Worm (Caenorhabditis elegans) whole organism, L4 larva: ENCODE measurements around the gene srw-99.

Experiments used
- F10B5.3 ChIP-seq: sonication (generic microtip); optimal IDR thresholded peaks from 2 replicates; lab custom pipeline; 2016; ENCODE audit warnings: mild to moderate bottlenecking, missing genetic modification characterization, missing compliant biosample characterization
- F26F4.8 ChIP-seq: fragments of 200-800 bp; sonication (Bioruptor generic); conservative IDR thresholded peaks from 2 replicates; pipeline ENCODE4 v1.3.6; 2022; ENCODE audit warnings: missing genetic modification characterization, missing compliant biosample characterization
- F37D6.2 ChIP-seq: sonication (generic microtip); optimal IDR thresholded peaks from 2 replicates; lab custom pipeline; 2016; ENCODE audit warnings: mild to moderate bottlenecking, missing genetic modification characterization, missing compliant biosample characterization
- F49E8.2 ChIP-seq: sonication (generic microtip); optimal IDR thresholded peaks from 2 replicates; lab custom pipeline; 2016; ENCODE audit warnings: missing compliant biosample characterization, mild to moderate bottlenecking, missing genetic modification characterization, borderline replicate concordance
- R02D3.7 ChIP-seq: fragments of 150-350 bp; sonication (generic microtip); optimal IDR thresholded peaks from 3 replicates; lab custom pipeline; 2014; ENCODE audit warnings: missing biosample characterization, missing genetic modification characterization
- T20F7.1 ChIP-seq: fragments of 200-800 bp; sonication (Bioruptor generic); optimal IDR thresholded peaks from 2 replicates; lab custom pipeline; 2018; ENCODE audit warnings: mild to moderate bottlenecking, missing genetic modification characterization, missing compliant biosample characterization
- ZK337.2 ChIP-seq: fragments of 200-800 bp; sonication (Bioruptor generic); IDR thresholded peaks from 2 replicates; pipeline ENCODE4 v1.3.6; 2022; ENCODE audit warnings: missing genetic modification reagents, missing genetic modification characterization, missing compliant biosample characterization
- ZK546.5 ChIP-seq, 2 experiments: sonication (generic microtip); optimal IDR thresholded peaks; 2 replicates each; lab custom pipeline; 2017; ENCODE audit warnings: missing biosample characterization in 2 of 2, missing genetic modification characterization in 2 of 2
- arid-1 ChIP-seq: fragments of 200-800 bp; sonication (Bioruptor generic); conservative IDR thresholded peaks from 2 replicates; pipeline ENCODE4 v1.3.6; 2022; ENCODE audit warnings: missing genetic modification reagents, missing genetic modification characterization, missing compliant biosample characterization
- attf-4 ChIP-seq: sonication (generic microtip); optimal IDR thresholded peaks from 3 replicates; lab custom pipeline; 2017; ENCODE audit warnings: missing biosample characterization, missing genetic modification characterization
- ceh-20 ChIP-seq: fragments of 200-800 bp; sonication (Bioruptor generic); IDR thresholded peaks from 2 replicates; pipeline ENCODE4 v1.3.6; 2022; ENCODE audit warnings: missing genetic modification reagents, missing genetic modification characterization, missing compliant biosample characterization
- ceh-28 ChIP-seq: fragments of 150-350 bp; optimal IDR thresholded peaks from 2 replicates; lab custom pipeline; 2014; ENCODE audit warnings: missing biosample characterization, missing genetic modification reagents, missing genetic modification characterization
- ceh-82 ChIP-seq: sonication (generic microtip); optimal IDR thresholded peaks from 2 replicates; lab custom pipeline; 2017; ENCODE audit warnings: missing biosample characterization, missing genetic modification characterization
- ces-1 ChIP-seq: fragments of 150-350 bp; sonication (generic microtip); optimal IDR thresholded peaks from 4 replicates; lab custom pipeline; 2014; ENCODE audit warnings: missing biosample characterization, missing genetic modification reagents, missing genetic modification characterization
- daf-19 ChIP-seq: fragments of 200-800 bp; sonication (Bioruptor generic); conservative IDR thresholded peaks from 2 replicates; pipeline ENCODE4 v1.3.6; 2022; ENCODE audit warnings: missing genetic modification characterization, missing compliant biosample characterization
- daf-8 ChIP-seq: fragments of 200-800 bp; sonication (Bioruptor generic); IDR thresholded peaks from 2 replicates; pipeline ENCODE4 v1.3.6; 2022; ENCODE audit warnings: missing genetic modification characterization, missing compliant biosample characterization
- dmd-9 ChIP-seq: fragments of 200-800 bp; sonication (Bioruptor generic); IDR thresholded peaks from 2 replicates; pipeline ENCODE4 v1.3.6; 2022; ENCODE audit warnings: missing genetic modification reagents, missing genetic modification characterization, missing compliant biosample characterization
- egl-43 ChIP-seq: fragments of 200-800 bp; sonication (Bioruptor generic); IDR thresholded peaks from 2 replicates; pipeline ENCODE4 v1.3.6; 2022; ENCODE audit warnings: missing genetic modification reagents, missing genetic modification characterization, missing compliant biosample characterization
- fos-1 ChIP-seq: fragments of 150-350 bp; optimal IDR thresholded peaks from 2 replicates; lab custom pipeline; 2014; ENCODE audit warnings: missing biosample characterization, missing genetic modification characterization
- hif-1 ChIP-seq, 2 experiments: sonication (generic microtip); optimal IDR thresholded peaks; 2 replicates each; lab custom pipeline; 2016 to 2017; ENCODE audit warnings: missing compliant biosample characterization in 2 of 2, missing genetic modification characterization in 2 of 2, missing genetic modification reagents in 2 of 2, missing genotype in 2 of 2, mild to moderate bottlenecking in 1 of 2
- hlh-11 ChIP-seq: fragments of 200-800 bp; sonication (Bioruptor generic); optimal IDR thresholded peaks from 2 replicates; lab custom pipeline; 2018; ENCODE audit warnings: mild to moderate bottlenecking, missing genetic modification characterization, missing compliant biosample characterization
- hlh-30 ChIP-seq: sonication (generic microtip); optimal IDR thresholded peaks from 2 replicates; lab custom pipeline; 2017; ENCODE audit warnings: antibody characterized with exemption, mild to moderate bottlenecking, missing genetic modification characterization, missing compliant biosample characterization; ENCODE audit not compliant: insufficient read depth
- hmg-1.1 ChIP-seq: fragments of 200-800 bp; sonication (Bioruptor generic); IDR thresholded peaks from 2 replicates; pipeline ENCODE4 v1.3.6; 2022; ENCODE audit warnings: missing genetic modification reagents, missing genetic modification characterization, missing compliant biosample characterization
- lin-15B ChIP-seq: fragments of 150-350 bp; sonication (generic microtip); optimal IDR thresholded peaks from 3 replicates; lab custom pipeline; 2014; ENCODE audit warnings: missing biosample characterization, missing genetic modification characterization
- lin-38 ChIP-seq: fragments of 200-800 bp; sonication (Bioruptor generic); IDR thresholded peaks from 2 replicates; pipeline ENCODE4 v1.3.6; 2022; ENCODE audit warnings: missing genetic modification reagents, missing genetic modification characterization, missing compliant biosample characterization
- lin-39 ChIP-seq: fragments of 150-350 bp; optimal IDR thresholded peaks from 2 replicates; lab custom pipeline; 2014; ENCODE audit warnings: missing biosample characterization, missing genetic modification reagents, missing genetic modification characterization
- madf-5 ChIP-seq, 2 experiments: fragments of 200-800 bp; sonication (Bioruptor generic); IDR thresholded peaks; 2 replicates each; pipeline ENCODE4 v1.3.6; 2022; ENCODE audit warnings: missing compliant biosample characterization in 2 of 2, missing genetic modification characterization in 2 of 2
- madf-9 ChIP-seq: fragments of 200-800 bp; sonication (Bioruptor generic); conservative IDR thresholded peaks from 2 replicates; pipeline ENCODE4 v1.3.6; 2022; ENCODE audit warnings: missing genetic modification reagents, missing genetic modification characterization, missing compliant biosample characterization
- mdl-1 ChIP-seq, 2 experiments: fragments of 150-350 bp in 1 of 2; sonication (generic microtip) in 1 of 2; optimal IDR thresholded peaks; 2 replicates each; lab custom pipeline; 2014 to 2017; ENCODE audit warnings: missing biosample characterization in 2 of 2, missing genetic modification characterization in 2 of 2
- mes-2 ChIP-seq: sonication (generic microtip); optimal IDR thresholded peaks from 2 replicates; lab custom pipeline; 2016; ENCODE audit warnings: missing genotype, mild to moderate bottlenecking, missing genetic modification characterization, missing compliant biosample characterization; ENCODE audit not compliant: poor library complexity, severe bottlenecking
- nhr-102 ChIP-seq: sonication (generic microtip); optimal IDR thresholded peaks from 2 replicates; lab custom pipeline; 2016; ENCODE audit warnings: mild to moderate bottlenecking, missing genetic modification characterization, moderate library complexity, missing compliant biosample characterization
- nhr-111 ChIP-seq: fragments of 200-800 bp; sonication (Bioruptor generic); optimal IDR thresholded peaks from 2 replicates; lab custom pipeline; 2018; ENCODE audit warnings: mild to moderate bottlenecking, missing genetic modification characterization, missing compliant biosample characterization
- nhr-237 ChIP-seq: sonication (generic microtip); optimal IDR thresholded peaks from 2 replicates; lab custom pipeline; 2017; ENCODE audit warnings: missing biosample characterization, missing genetic modification characterization
- nhr-25 ChIP-seq: sonication (generic microtip); optimal IDR thresholded peaks from 2 replicates; lab custom pipeline; 2017; ENCODE audit warnings: missing genetic modification characterization, mild to moderate bottlenecking, missing compliant biosample characterization, antibody characterized with exemption, moderate library complexity, borderline replicate concordance; ENCODE audit not compliant: insufficient read depth
- nhr-28 ChIP-seq: fragments of 150-350 bp; optimal IDR thresholded peaks from 2 replicates; lab custom pipeline; 2014; ENCODE audit warnings: missing biosample characterization, missing genetic modification characterization
- nhr-6 ChIP-seq: fragments of 150-350 bp; optimal IDR thresholded peaks from 2 replicates; lab custom pipeline; 2014; ENCODE audit warnings: missing biosample characterization, missing genetic modification characterization
- pha-4 ChIP-seq, 2 experiments: fragments of 150-350 bp in 1 of 2; fragments of 200-800 bp in 1 of 2; sonication (Bioruptor generic) in 1 of 2; IDR thresholded peaks in 1 of 2; optimal IDR thresholded peaks in 1 of 2; 2 replicates each; pipeline versions ENCODE4 v1.3.6 to Lab custom; 2014 to 2022; ENCODE audit warnings: missing genetic modification characterization in 2 of 2, missing genetic modification reagents in 2 of 2, missing biosample characterization in 1 of 2, missing compliant biosample characterization in 1 of 2
- php-3 ChIP-seq: fragments of 200-800 bp; sonication (Bioruptor generic); IDR thresholded peaks from 2 replicates; pipeline ENCODE4 v1.3.6; 2022; ENCODE audit warnings: missing genetic modification reagents, missing genetic modification characterization, missing compliant biosample characterization
- set-16 ChIP-seq: fragments of 200-800 bp; sonication (Bioruptor generic); IDR thresholded peaks from 2 replicates; pipeline ENCODE4 v1.3.6; 2022; ENCODE audit warnings: missing genetic modification reagents, missing genetic modification characterization, missing compliant biosample characterization
- unc-39 ChIP-seq: sonication (generic microtip); optimal IDR thresholded peaks from 2 replicates; lab custom pipeline; 2017; ENCODE audit warnings: missing biosample characterization, missing genetic modification characterization
- unc-62 ChIP-seq, 3 experiments: fragments of 150-350 bp in 1 of 3; sonication (generic microtip); optimal IDR thresholded peaks in 2 of 3; peaks in 1 of 3; 1 replicate in 1 of 3; 2 replicates in 2 of 3; lab custom pipeline; 2014 to 2017; ENCODE audit warnings: missing biosample characterization in 3 of 3, missing genetic modification characterization in 3 of 3, missing genetic modification reagents in 3 of 3, missing genotype in 1 of 3
- vab-7 ChIP-seq: fragments of 200-800 bp; sonication (Bioruptor generic); IDR thresholded peaks from 2 replicates; pipeline ENCODE4 v1.3.6; 2022; ENCODE audit warnings: missing genetic modification reagents, missing genetic modification characterization, missing compliant biosample characterization
- zag-1 ChIP-seq: fragments of 150-350 bp; optimal IDR thresholded peaks from 2 replicates; lab custom pipeline; 2014; ENCODE audit warnings: missing biosample characterization, missing genetic modification characterization
- zfp-3 ChIP-seq: fragments of 200-800 bp; sonication (Bioruptor generic); conservative IDR thresholded peaks from 2 replicates; pipeline ENCODE4 v1.3.6; 2022; ENCODE audit warnings: missing genetic modification reagents, missing genetic modification characterization, missing compliant biosample characterization
- zip-2 ChIP-seq: fragments of 150-350 bp; optimal IDR thresholded peaks from 2 replicates; lab custom pipeline; 2014; ENCODE audit warnings: missing biosample characterization, missing genetic modification characterization

srw-99 gene

ce11 chrV:1734569-1734968, 26.0 kb downstream of the srw-99 start, which contains the start of gene str-160:
str-160 (plus strand) TSS chrV:1734869.
- TF ChIP-seq hif-1 (tag; optimal IDR thresholded peaks at IDR 0.05; lab: Kevin White, UChicago) (no peak), nhr-237 (tag; lab: Kevin White, UChicago) (no peak), php-3 (GFP tag; lab: Robert Waterston, UW) (no peak), ZK546.5 (tag; optimal IDR thresholded peaks at IDR 0.05; lab: Kevin White, UChicago) (no peak), hlh-30 (tag; lab: Kevin White, UChicago) (no peak), fos-1 (tag; lab: Kevin White, UChicago) (no peak), unc-62 (GFP tag; optimal IDR thresholded peaks at IDR 0.05 in 1 of 2; lab: Kevin White, UChicago) (no peak), unc-62 (tag; optimal IDR thresholded peaks at IDR 0.05; lab: Kevin White, UChicago) (no peak), mdl-1 (tag; optimal IDR thresholded peaks at IDR 0.05; lab: Kevin White, UChicago) (no peak), ZK337.2 (GFP tag; lab: Robert Waterston, UW) (no peak), nhr-102 (tag; lab: Kevin White, UChicago) (no peak), R02D3.7 (tag; lab: Kevin White, UChicago) (no peak), pha-4 (GFP tag; IDR thresholded peaks at IDR 0.05; lab: Robert Waterston, UW) (no peak), pha-4 (tag; optimal IDR thresholded peaks at IDR 0.05; lab: Kevin White, UChicago) (no peak), F10B5.3 (tag; lab: Kevin White, UChicago) (no peak), F37D6.2 (no peak), zip-2 (no peak), nhr-111 (GFP tag; lab: Kevin White, UChicago) (no peak), nhr-6 (tag; lab: Kevin White, UChicago) (no peak), F49E8.2 (no peak), attf-4 (tag; lab: Kevin White, UChicago) (no peak), arid-1 (no peak)

ce11 chrV:1741074-1741473, 32.5 kb downstream of the srw-99 start, which contains the start of gene srab-25:
srab-25 (minus strand) TSS chrV:1741174.
- TF ChIP-seq set-16 (GFP tag; lab: Robert Waterston, UW) = no peak
- no peak for TF ChIP-seq attf-4 (tag; lab: Kevin White, UChicago)
- TF ChIP-seq ZK337.2 (GFP tag; lab: Robert Waterston, UW) = no peak
- no peak for TF ChIP-seq egl-43
- no peak for TF ChIP-seq madf-9 (GFP tag; lab: Robert Waterston, UW)
- no peak for TF ChIP-seq hmg-1.1 (GFP tag; lab: Robert Waterston, UW)
- no peak for TF ChIP-seq vab-7 (GFP tag; lab: Robert Waterston, UW)
- TF ChIP-seq F26F4.8 (GFP tag; lab: Robert Waterston, UW) = no peak
- no peak for TF ChIP-seq daf-19 (GFP tag; lab: Robert Waterston, UW)
- TF ChIP-seq arid-1 = no peak
- no peak for TF ChIP-seq lin-38 (GFP tag; lab: Robert Waterston, UW)
- TF ChIP-seq hlh-30 (tag; lab: Kevin White, UChicago) = no peak
- no peak for TF ChIP-seq nhr-25
- TF ChIP-seq lin-15B (tag; lab: Kevin White, UChicago) = no peak
- no peak for TF ChIP-seq zfp-3 (GFP tag; lab: Robert Waterston, UW)
- TF ChIP-seq ceh-28 = no peak
- TF ChIP-seq daf-8 (GFP tag; lab: Robert Waterston, UW) = no peak

- TF ChIP-seq ceh-20 (0 out of 2 replicates have a peak, but pooled peaks have one; percentile 49), madf-9 (GFP tag; lab: Robert Waterston, UW) (0 out of 2 replicates have a peak, but pooled peaks have one; percentile 22), dmd-9 (no peak), madf-5 (GFP tag; IDR thresholded peaks at IDR 0.05; lab: Robert Waterston, UW) (no peak), mes-2 (tag; lab: Kevin White, UChicago) (no peak), hlh-11 (tag; lab: Kevin White, UChicago) (no peak), nhr-28 (tag; lab: Kevin White, UChicago) (peak; percentile 100), egl-43 (no peak), unc-39 (no peak), hlh-30 (tag; lab: Kevin White, UChicago) (peak; percentile 74), zag-1 (no peak), ceh-82 (tag; lab: Kevin White, UChicago) (no peak), lin-15B (tag; lab: Kevin White, UChicago) (no peak), lin-39 (tag; lab: Kevin White, UChicago) (no peak), ces-1 (no peak), F10B5.3 (tag; lab: Kevin White, UChicago) (no peak), T20F7.1 (GFP tag; lab: Kevin White, UChicago) (peak; percentile 59)
These were observed 34.8 kb downstream of the srw-99 start, which contains the start of gene nhr-256 for ce11 chrV:1743205-1743870. nhr-256 (plus strand) TSS chrV:1743771.
